Worm (Caenorhabditis elegans): ENCODE results near the gene immt-1.

immt-1 gene

DNA sequence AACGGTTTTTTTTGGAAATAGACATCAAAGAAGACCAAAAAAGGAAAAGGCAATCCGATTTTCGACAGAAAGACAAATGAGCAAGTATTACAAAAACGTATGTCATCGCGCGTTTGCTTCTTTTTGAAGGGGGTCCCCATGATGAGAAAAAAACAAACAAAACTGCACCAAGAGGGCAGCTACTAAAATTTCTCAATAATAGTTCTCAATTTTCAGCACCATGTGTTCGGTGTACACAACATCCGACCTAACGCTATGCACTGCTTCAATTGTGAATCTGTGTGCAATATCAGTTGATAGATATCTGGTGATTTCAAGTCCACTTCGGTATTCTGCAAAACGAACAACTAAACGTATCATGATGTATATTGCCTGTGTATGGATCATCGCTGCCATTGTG is 12.5 kb downstream of the immt-1 start:
- peak in 1 of 2 experiments; percentile 93 for TF ChIP-seq unc-62 (GFP tag; optimal IDR thresholded peaks at IDR 0.05 in 1 of 2)
- no peak for TF ChIP-seq unc-62 (tag; optimal IDR thresholded peaks at IDR 0.05)
- no peak for TF ChIP-seq nhr-48 (tag; optimal IDR thresholded peaks at IDR 0.05)

DNA sequence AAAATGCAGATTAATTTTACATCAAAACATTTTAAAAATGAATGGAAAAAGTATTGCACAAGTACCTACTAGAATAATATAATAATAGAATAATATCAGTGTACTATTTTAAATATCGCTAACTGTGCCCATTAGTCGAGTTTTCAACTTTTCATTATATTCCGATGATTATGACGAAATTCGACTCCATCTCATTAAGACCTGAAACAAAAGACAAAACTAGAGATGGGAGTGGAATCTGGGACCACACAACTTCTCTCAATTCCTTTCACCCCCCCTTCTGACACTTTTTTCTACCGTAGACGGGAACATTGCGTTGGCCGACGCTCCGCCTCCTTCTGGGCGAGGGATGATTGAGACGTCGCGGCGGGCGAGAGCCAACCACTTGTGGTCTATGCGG is 13.7 kb downstream of the immt-1 start, which contains the start of gene ser-7:
ser-7 (plus strand) TSS at position 301 of the 400 bp plus-strand sequence.
- TF ChIP-seq lim-7 (GFP tag; IDR thresholded peaks at IDR 0.05) (no peak), rbr-2 (tag; optimal IDR thresholded peaks at IDR 0.05) (no peak), ceh-62 (tag; optimal IDR thresholded peaks at IDR 0.05) (no peak), attf-4 (tag; optimal IDR thresholded peaks at IDR 0.05) (no peak), set-16 (GFP tag; IDR thresholded peaks at IDR 0.05) (peak; percentile 56; the same call in 1 of the 2 replicates), hmg-1.1 (GFP tag; IDR thresholded peaks at IDR 0.05) (0 out of 2 replicates have a peak, but pooled peaks have one; percentile 15)

ce11 chrX:2667779-2668178 is 19.2 kb downstream of the immt-1 start, which contains the start of gene C09B7.2:
Gene C09B7.2 (plus strand): TSS chrX:2668127.
- TF ChIP-seq set-16 (GFP tag; IDR thresholded peaks at IDR 0.05) (no peak), dve-1 (tag; optimal IDR thresholded peaks at IDR 0.05; ENCODE audit: insufficient read depth) (peak; percentile 96), lin-38 (GFP tag; IDR thresholded peaks at IDR 0.05) (peak; percentile 20; the same call in 1 of the 2 replicates), zfp-2 (tag; optimal IDR thresholded peaks at IDR 0.05) (no peak), dmd-8 (GFP tag; IDR thresholded peaks at IDR 0.05) (no peak), duxl-1 (tag; optimal IDR thresholded peaks at IDR 0.05; ENCODE audit: poor library complexity) (no peak), ceh-28 (tag; optimal IDR thresholded peaks at IDR 0.05) (peak; percentile 34), ceh-62 (tag; optimal IDR thresholded peaks at IDR 0.05) (no peak), F26F4.8 (GFP tag; conservative IDR thresholded peaks at IDR 0.05) (no peak), D1046.2 (GFP tag; IDR thresholded peaks at IDR 0.05) (no peak), zag-1 (tag; optimal IDR thresholded peaks at IDR 0.05) (no peak), mdl-1 (tag; optimal IDR thresholded peaks at IDR 0.05) (peak; percentile 91 to 98), pha-4 (GFP tag; IDR thresholded peaks at IDR 0.05) (peak; percentile 33; the same call in 1 of the 2 replicates), pha-4 (tag; optimal IDR thresholded peaks at IDR 0.05) (peak; percentile 80), snpc-4 (tag; optimal IDR thresholded peaks at IDR 0.05) (no peak), sdz-12 (GFP tag; optimal IDR thresholded peaks at IDR 0.05) (no peak), nhr-237 (tag; optimal IDR thresholded peaks at IDR 0.05) (no peak), snpc-1.2 (GFP tag; IDR thresholded peaks at IDR 0.05) (no peak), nhr-11 (tag; optimal IDR thresholded peaks at IDR 0.05) (peak; percentile 73), nhr-42 (GFP tag; IDR thresholded peaks at IDR 0.05) (0 out of 2 replicates have a peak, but pooled peaks have one; percentile 10), F37D6.2 (tag; optimal IDR thresholded peaks at IDR 0.05) (no peak), lin-1 (GFP tag; IDR thresholded peaks at IDR 0.05) (no peak), dmd-6 (GFP tag; IDR thresholded peaks at IDR 0.05) (peak; percentile 58), pqm-1 (tag; optimal IDR thresholded peaks at IDR 0.05) (no peak), T26A8.4 (GFP tag; IDR thresholded peaks at IDR 0.05) (no peak), lsy-2 (tag; optimal IDR thresholded peaks at IDR 0.05) (peak; percentile 40 to 81), attf-4 (tag; optimal IDR thresholded peaks at IDR 0.05) (no peak), arid-1 (GFP tag; conservative IDR thresholded peaks at IDR 0.05) (no peak), daf-16 (GFP tag; optimal IDR thresholded peaks at IDR 0.05) (peak; percentile 46 to 61), daf-16 (tag; optimal IDR thresholded peaks at IDR 0.05) (peak; percentile 99), ceh-32 (tag; optimal IDR thresholded peaks at IDR 0.05; ENCODE audit: poor library complexity) (no peak), aha-1 (tag) (peak; percentile 58), nhr-48 (tag; optimal IDR thresholded peaks at IDR 0.05) (peak; percentile 27), skn-1 (tag; optimal IDR thresholded peaks at IDR 0.05) (no peak), hlh-30 (tag; optimal IDR thresholded peaks at IDR 0.05; ENCODE audit: insufficient read depth) (peak; percentile 91), mes-2 (tag; optimal IDR thresholded peaks at IDR 0.05; ENCODE audit: poor library complexity, severe bottlenecking) (peak; percentile 68), dpl-1 (GFP tag; optimal IDR thresholded peaks at IDR 0.05) (peak; percentile 2), hlh-11 (tag; optimal IDR thresholded peaks at IDR 0.05) (peak; percentile 93), nhr-6 (tag; optimal IDR thresholded peaks at IDR 0.05) (no peak), nhr-102 (tag; optimal IDR thresholded peaks at IDR 0.05) (peak; percentile 74), ztf-11 (tag; optimal IDR thresholded peaks at IDR 0.05) (no peak), hmg-1.1 (GFP tag; IDR thresholded peaks at IDR 0.05) (peak; percentile 75), ces-1 (GFP tag; optimal IDR thresholded peaks at IDR 0.05) (peak; percentile 42), mep-1 (tag; optimal IDR thresholded peaks at IDR 0.05) (peak; percentile 72)

Measured in whole organism, L4 larva.